Worm (Caenorhabditis elegans) whole organism, L1 larva: Measurements from ENCODE around the gene cnb-1.

Source experiments
- C04F5.9 ChIP-seq: sonication (generic microtip); optimal IDR thresholded peaks from 2 replicates; lab custom pipeline; 2016; ENCODE audit warnings: missing genetic modification characterization, missing compliant biosample characterization
- aly-2 ChIP-seq: fragments of 150-350 bp; optimal IDR thresholded peaks from 2 replicates; lab custom pipeline; 2014; ENCODE audit warnings: missing biosample characterization, missing genetic modification characterization
- ceh-8 ChIP-seq: fragments of 200-800 bp; sonication (Bioruptor generic); optimal IDR thresholded peaks from 2 replicates; lab custom pipeline; 2018; ENCODE audit warnings: mild to moderate bottlenecking, missing genetic modification characterization, moderate library complexity, missing compliant biosample characterization
- efl-1 ChIP-seq, 4 experiments: fragments of 150-350 bp; optimal IDR thresholded peaks in 3 of 4; peaks in 1 of 4; 1 replicate in 1 of 4; 2 replicates in 3 of 4; lab custom pipeline; 2014; ENCODE audit warnings: missing biosample characterization in 2 of 4, missing genetic modification characterization in 2 of 4, missing genetic modification reagents in 2 of 4
- egl-13 ChIP-seq: sonication (generic microtip); optimal IDR thresholded peaks from 2 replicates; lab custom pipeline; 2016; ENCODE audit warnings: missing genotype, missing genetic modification reagents, missing genetic modification characterization, missing compliant biosample characterization
- ets-5 ChIP-seq: fragments of 200-800 bp; sonication (Bioruptor generic); IDR thresholded peaks from 2 replicates; pipeline ENCODE4 v1.3.6; 2022; ENCODE audit warnings: missing genetic modification characterization, missing compliant biosample characterization
- fkh-10 ChIP-seq: sonication (generic microtip); optimal IDR thresholded peaks from 2 replicates; lab custom pipeline; 2017; ENCODE audit warnings: missing biosample characterization, missing genetic modification reagents, missing genetic modification characterization
- fkh-8 ChIP-seq: sonication (generic microtip); optimal IDR thresholded peaks from 2 replicates; lab custom pipeline; 2016; ENCODE audit warnings: mild to moderate bottlenecking, missing genetic modification characterization, missing compliant biosample characterization
- fos-1 ChIP-seq: fragments of 150-350 bp; optimal IDR thresholded peaks from 2 replicates; lab custom pipeline; 2014; ENCODE audit warnings: missing biosample characterization, missing genetic modification characterization
- hlh-17 ChIP-seq: fragments of 200-800 bp; sonication (Bioruptor generic); optimal IDR thresholded peaks from 2 replicates; lab custom pipeline; 2018; ENCODE audit warnings: missing genetic modification characterization, mild to moderate bottlenecking, missing compliant biosample characterization, moderate library complexity, borderline replicate concordance
- isw-1 ChIP-seq: fragments of 200-800 bp; sonication (Bioruptor generic); IDR thresholded peaks from 2 replicates; pipeline ENCODE4 v1.3.6; 2022; ENCODE audit warnings: missing genetic modification characterization, missing compliant biosample characterization
- jun-1 ChIP-seq: fragments of 150-350 bp; optimal IDR thresholded peaks from 2 replicates; lab custom pipeline; 2014; ENCODE audit warnings: missing biosample characterization, missing genetic modification reagents, missing genetic modification characterization
- lin-15B ChIP-seq: fragments of 150-350 bp; sonication (generic microtip); optimal IDR thresholded peaks from 3 replicates; lab custom pipeline; 2014; ENCODE audit warnings: missing biosample characterization, missing genetic modification characterization
- nhr-11 ChIP-seq: fragments of 150-350 bp; optimal IDR thresholded peaks from 2 replicates; lab custom pipeline; 2014; ENCODE audit warnings: missing biosample characterization, missing genetic modification characterization
- nhr-77 ChIP-seq: fragments of 150-350 bp; optimal IDR thresholded peaks from 2 replicates; lab custom pipeline; 2014; ENCODE audit warnings: missing biosample characterization, missing genetic modification characterization
- nhr-90 ChIP-seq: sonication (generic microtip); optimal IDR thresholded peaks from 2 replicates; lab custom pipeline; 2016; ENCODE audit warnings: mild to moderate bottlenecking, missing genetic modification characterization, missing compliant biosample characterization; ENCODE audit not compliant: poor library complexity
- pag-3 ChIP-seq: sonication (generic microtip); optimal IDR thresholded peaks from 2 replicates; lab custom pipeline; 2017; ENCODE audit warnings: missing genetic modification characterization, mild to moderate bottlenecking, missing compliant biosample characterization, antibody characterized with exemption, borderline replicate concordance; ENCODE audit not compliant: insufficient read depth
- pqm-1 ChIP-seq: sonication (generic microtip); optimal IDR thresholded peaks from 3 replicates; lab custom pipeline; 2017; ENCODE audit warnings: missing biosample characterization, missing genetic modification characterization
- unc-86 ChIP-seq: sonication (generic microtip); optimal IDR thresholded peaks from 2 replicates; lab custom pipeline; 2016; ENCODE audit warnings: missing genetic modification characterization, missing compliant biosample characterization
- unc-98 ChIP-seq: fragments of 200-800 bp; sonication (Bioruptor generic); IDR thresholded peaks from 2 replicates; pipeline ENCODE4 v1.3.6; 2022; ENCODE audit warnings: missing genetic modification characterization, missing compliant biosample characterization
- ztf-4 ChIP-seq: fragments of 150-350 bp; optimal IDR thresholded peaks from 2 replicates; lab custom pipeline; 2014; ENCODE audit warnings: missing biosample characterization, missing genetic modification characterization

cnb-1 gene

DNA sequence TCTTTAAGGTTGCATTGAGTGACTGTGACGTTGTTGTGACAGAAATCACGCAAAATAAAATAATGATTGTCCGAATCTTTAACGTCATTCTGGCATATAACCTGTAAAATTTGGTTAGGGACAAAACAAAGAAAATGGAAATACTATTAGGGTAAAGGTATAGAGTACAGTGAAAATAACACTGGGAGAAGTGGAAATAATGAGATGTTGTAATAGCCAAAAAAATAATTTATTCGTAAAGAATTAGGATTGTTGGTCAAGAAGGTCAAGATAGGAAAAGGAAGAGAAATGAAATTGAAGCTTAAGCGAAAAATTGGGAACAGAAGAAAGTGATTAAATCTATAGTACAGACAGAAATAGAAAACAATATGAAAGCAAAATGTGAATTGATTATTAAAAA lies 39.5 kb downstream of the cnb-1 start, which contains the start of gene deg-3:
Gene deg-3 (minus strand): TSS at position 101 of the 400 bp plus-strand sequence.
- TF ChIP-seq unc-98 (GFP tag; lab: Robert Waterston, UW) (no peak), efl-1 (optimal IDR thresholded peaks at IDR 0.05; lab: Kevin White, UChicago) (no peak), efl-1 (GFP tag; optimal IDR thresholded peaks at IDR 0.05 in 1 of 2; lab: Kevin White, UChicago) (peak in 1 of 2 experiments; percentile 34), isw-1 (GFP tag; lab: Robert Waterston, UW) (no peak)

DNA sequence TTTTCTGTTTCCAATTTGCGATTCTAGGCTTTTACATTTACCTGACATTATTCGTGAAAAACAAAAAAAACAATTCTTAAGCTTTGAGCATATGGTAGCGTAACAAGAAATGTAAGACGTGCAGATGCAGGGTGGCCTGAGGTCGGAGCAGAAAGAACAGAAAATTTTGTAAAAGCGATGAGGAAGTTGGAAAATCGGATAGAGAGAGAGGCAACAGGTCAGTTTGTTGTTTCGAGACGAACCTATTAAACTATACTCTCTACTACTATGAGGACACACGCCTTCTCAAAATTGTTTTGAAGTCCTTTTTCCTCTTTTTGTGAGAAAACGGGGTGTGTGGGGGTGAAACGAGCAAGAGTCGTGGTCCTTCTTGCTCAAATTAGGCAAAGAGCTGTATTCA lies 46.1 kb downstream of the cnb-1 start, which contains the start of gene des-2:
Gene des-2 (minus strand): TSS at position 101 of the 400 bp plus-strand sequence.
- TF ChIP-seq fos-1 (tag; lab: Kevin White, UChicago): no peak
- no peak for TF ChIP-seq jun-1 (tag; lab: Kevin White, UChicago)
- no peak for TF ChIP-seq unc-86 (tag; lab: Kevin White, UChicago)
- TF ChIP-seq nhr-11: no peak
- TF ChIP-seq lin-15B (tag; lab: Kevin White, UChicago): no peak
- no peak for TF ChIP-seq fkh-10 (GFP tag; lab: Kevin White, UChicago)
- no peak for TF ChIP-seq nhr-90

DNA sequence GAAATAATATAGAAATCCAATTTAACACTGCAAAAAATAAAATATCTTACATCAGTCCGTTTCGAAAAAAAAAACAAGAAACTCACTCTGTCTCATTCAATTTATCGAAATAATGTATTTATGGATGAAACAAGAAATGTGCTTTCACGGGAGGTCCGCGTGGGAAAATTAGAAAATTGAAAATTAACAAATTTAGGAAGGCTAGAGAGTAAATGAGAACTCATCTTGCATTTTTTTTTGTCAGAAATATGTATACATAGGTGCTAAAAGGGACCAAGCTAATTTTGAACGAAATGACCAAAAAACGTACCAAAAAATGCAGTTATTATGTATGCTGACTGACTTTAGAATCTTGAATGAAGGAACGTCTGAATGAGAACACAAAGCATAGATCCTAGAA lies 49.0 kb downstream of the cnb-1 start, which contains the start of gene T26H10.2:
Gene T26H10.2 (minus strand): TSS at position 101 of the 400 bp plus-strand sequence.
- TF ChIP-seq ceh-8: no peak
- no peak for TF ChIP-seq C04F5.9 (tag; lab: Kevin White, UChicago)
- TF ChIP-seq fkh-10 (GFP tag; lab: Kevin White, UChicago): no peak
- no peak for TF ChIP-seq nhr-77 (tag; lab: Kevin White, UChicago)
- no peak for TF ChIP-seq lin-15B (tag; lab: Kevin White, UChicago)
- no peak for TF ChIP-seq ets-5 (GFP tag; lab: Robert Waterston, UW)
- TF ChIP-seq aly-2: no peak
- no peak for TF ChIP-seq pqm-1
- no peak for TF ChIP-seq fkh-8 (tag; lab: Kevin White, UChicago)
- no peak for TF ChIP-seq hlh-17
- TF ChIP-seq ztf-4 (tag; lab: Kevin White, UChicago): no peak
- TF ChIP-seq egl-13 (tag; lab: Kevin White, UChicago): no peak
- no peak for TF ChIP-seq pag-3 (tag; lab: Kevin White, UChicago)
